Fruit fly (Drosophila melanogaster): ENCODE results near the gene CG32073.

dm6 chr3L:11102930-11103329, 4.5 kb downstream of the CG32073 start, which contains the start of gene Elo68alpha:
- TF ChIP-seq insv (optimal IDR thresholded peaks at IDR 0.05) (no peak), h (optimal IDR thresholded peaks at IDR 0.05) (no peak)
